Fruit fly (Drosophila melanogaster): ENCODE measurements around the gene CG42521.
A peak's percentile ranks its signal among the peaks of the same experiment; 100 is the strongest.

CG42521 gene

DNA sequence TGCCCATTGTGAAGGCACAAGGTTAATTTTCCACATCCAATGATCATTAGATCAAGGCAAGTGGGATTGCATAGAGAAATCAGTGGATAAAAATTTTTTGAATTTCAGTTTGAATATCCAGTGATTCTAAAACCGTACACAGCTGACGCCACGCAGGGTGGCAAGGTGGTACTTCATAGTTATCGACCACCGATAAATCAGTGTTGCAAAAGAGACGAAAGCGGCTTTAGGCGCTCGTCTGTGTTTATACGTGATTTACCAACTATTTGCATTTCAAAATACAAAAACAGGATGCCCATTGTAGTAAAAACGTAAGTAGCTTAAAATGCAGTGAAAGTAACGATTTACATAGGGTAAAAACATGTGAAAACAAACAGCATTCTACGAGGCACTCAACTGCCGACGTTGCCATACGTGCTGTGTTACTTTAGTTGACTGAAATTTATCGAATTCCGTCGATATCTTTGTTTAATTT lies 7.5 kb upstream of the CG42521 start, which contains the start of the genes CG42535, CG34001 and hay (continued):
- TF ChIP-seq sisA (GFP tag; IDR thresholded peaks at IDR 0.05), result no peak
- no peak for TF ChIP-seq CG2889 (GFP tag; IDR thresholded peaks at IDR 0.05)
- no peak for TF ChIP-seq Nf-YC (tag; optimal IDR thresholded peaks at IDR 0.05)
- TF ChIP-seq Kr (GFP tag; optimal IDR thresholded peaks at IDR 0.05), result no peak
- no peak for TF ChIP-seq ewg (GFP tag; optimal IDR thresholded peaks at IDR 0.05)
- no peak for TF ChIP-seq Camta (GFP tag; optimal IDR thresholded peaks at IDR 0.05)
- no peak for TF ChIP-seq CG7271 (tag; optimal IDR thresholded peaks at IDR 0.05)
- no peak for TF ChIP-seq lov (optimal IDR thresholded peaks at IDR 0.05)
- TF ChIP-seq lov (GFP tag; IDR thresholded peaks at IDR 0.05), result no peak
- TF ChIP-seq ac (GFP tag; optimal IDR thresholded peaks at IDR 0.05), result no peak
- TF ChIP-seq toy (GFP tag; IDR thresholded peaks at IDR 0.05), result no peak
- peak in 1 of 2 experiments; percentile 6 for TF ChIP-seq tll (GFP tag; optimal IDR thresholded peaks at IDR 0.05)
- no peak for TF ChIP-seq CG3163 (GFP tag; optimal IDR thresholded peaks at IDR 0.05)
- peak; percentile 26 for TF ChIP-seq Lhr (GFP tag; optimal IDR thresholded peaks at IDR 0.05)
- TF ChIP-seq lilli (GFP tag; optimal IDR thresholded peaks at IDR 0.05), result no peak
- no peak for TF ChIP-seq CG33557 (GFP tag; optimal IDR thresholded peaks at IDR 0.05)
- TF ChIP-seq Atf-2 (GFP tag; optimal IDR thresholded peaks at IDR 0.05), result no peak
- TF ChIP-seq tx (GFP tag; optimal IDR thresholded peaks at IDR 0.05), result no peak
- no peak for TF ChIP-seq NC2β (GFP tag; optimal IDR thresholded peaks at IDR 0.05)
- peak; percentile 38; the same call in 1 of the 2 replicates for TF ChIP-seq amos (GFP tag; IDR thresholded peaks at IDR 0.05; ENCODE audit: partially characterized antibody)
- TF ChIP-seq CG30403 (GFP tag; optimal IDR thresholded peaks at IDR 0.05), result no peak
- no peak for TF ChIP-seq seq (GFP tag; IDR thresholded peaks at IDR 0.05)
- TF ChIP-seq CG2116 (GFP tag; optimal IDR thresholded peaks at IDR 0.05), result peak; percentile 84
- no peak for TF ChIP-seq aop (GFP tag; IDR thresholded peaks at IDR 0.05)
- TF ChIP-seq wek (GFP tag; optimal IDR thresholded peaks at IDR 0.05), result no peak
- peak; percentile 11 for TF ChIP-seq pho (GFP tag; optimal IDR thresholded peaks at IDR 0.05)
- peak; percentile 95 for TF ChIP-seq Myb (GFP tag; optimal IDR thresholded peaks at IDR 0.05)
- TF ChIP-seq CG9437 (GFP tag; optimal IDR thresholded peaks at IDR 0.05), result no peak
- TF ChIP-seq CG14050 (GFP tag; IDR thresholded peaks at IDR 0.05), result no peak
- TF ChIP-seq Rx (GFP tag; IDR thresholded peaks at IDR 0.05), result no peak
- no peak for TF ChIP-seq CG1602 (GFP tag; optimal IDR thresholded peaks at IDR 0.05)
- TF ChIP-seq lbe (GFP tag; optimal IDR thresholded peaks at IDR 0.05), result no peak
- no peak for TF ChIP-seq CG10565 (GFP tag; optimal IDR thresholded peaks at IDR 0.05)
- TF ChIP-seq psq (GFP tag; optimal IDR thresholded peaks at IDR 0.05), result no peak
- TF ChIP-seq oc (tag; optimal IDR thresholded peaks at IDR 0.05), result no peak
- TF ChIP-seq zen2 (GFP tag; IDR thresholded peaks at IDR 0.05; ENCODE audit: partially characterized antibody), result no peak
- TF ChIP-seq CG6854 (GFP tag; optimal IDR thresholded peaks at IDR 0.05), result no peak
- TF ChIP-seq croc (GFP tag; conservative IDR thresholded peaks at IDR 0.05), result no peak
- no peak for TF ChIP-seq CG3065 (GFP tag; optimal IDR thresholded peaks at IDR 0.05)
- no peak for TF ChIP-seq fu2 (GFP tag; optimal IDR thresholded peaks at IDR 0.05)
- TF ChIP-seq CG42726 (GFP tag; IDR thresholded peaks at IDR 0.05; ENCODE audit: partially characterized antibody), result no peak
- TF ChIP-seq Xrp1 (GFP tag; IDR thresholded peaks at IDR 0.05), result peak; percentile 25; the same call in 1 of the 2 replicates
- TF ChIP-seq sd (tag; optimal IDR thresholded peaks at IDR 0.05), result peak; percentile 77
- no peak for TF ChIP-seq ATbp (GFP tag; optimal IDR thresholded peaks at IDR 0.05)
- TF ChIP-seq HLH3B (GFP tag; IDR thresholded peaks at IDR 0.05), result no peak
- no peak for TF ChIP-seq CkIIα-i1 (GFP tag; IDR thresholded peaks at IDR 0.05)
- peak; percentile 54; the same call in 2 of the 3 replicates for TF ChIP-seq CG16813 (GFP tag; IDR thresholded peaks at IDR 0.05; ENCODE audit: partially characterized antibody)
- no peak for TF ChIP-seq ase (GFP tag; IDR thresholded peaks at IDR 0.05)
- TF ChIP-seq wdn (GFP tag; IDR thresholded peaks at IDR 0.05), result no peak
- TF ChIP-seq CG9876 (GFP tag; optimal IDR thresholded peaks at IDR 0.05), result no peak
- no peak for TF ChIP-seq Jarid2 (GFP tag; optimal IDR thresholded peaks at IDR 0.05)
- TF ChIP-seq CG4854 (GFP tag; optimal IDR thresholded peaks at IDR 0.05), result no peak
